Worm (Caenorhabditis elegans) whole organism, early embryonic: ENCODE data around the gene cyp-34A1.
"Not testable (repeated sequence)": the region's sequence is repeated elsewhere in the genome, so short reads cannot be mapped to it uniquely, and the experiment has no call there.

Source experiments
- B0310.2 ChIP-seq: sonication (generic microtip); optimal IDR thresholded peaks from 2 replicates; lab custom pipeline; 2016; ENCODE audit warnings: mild to moderate bottlenecking, missing genetic modification characterization, missing compliant biosample characterization
- F13C5.2 ChIP-seq: sonication (generic microtip); optimal IDR thresholded peaks from 2 replicates; lab custom pipeline; 2017; ENCODE audit warnings: mild to moderate bottlenecking, missing genetic modification characterization, inconsistent platforms, missing compliant biosample characterization
- aly-1 ChIP-seq: sonication (generic microtip); optimal IDR thresholded peaks from 2 replicates; lab custom pipeline; 2016; ENCODE audit warnings: missing genetic modification characterization, missing compliant biosample characterization
- ama-1 ChIP-seq: fragments of 150-350 bp; optimal IDR thresholded peaks from 2 replicates; lab custom pipeline; 2014
- ceh-13 ChIP-seq: fragments of 200-800 bp; sonication (Bioruptor generic); optimal IDR thresholded peaks from 2 replicates; lab custom pipeline; 2018; ENCODE audit warnings: mild to moderate bottlenecking, missing genetic modification characterization, missing compliant biosample characterization
- ceh-36 ChIP-seq: sonication (generic microtip); optimal IDR thresholded peaks from 2 replicates; lab custom pipeline; 2016; ENCODE audit warnings: missing genetic modification characterization, inconsistent platforms, missing compliant biosample characterization
- ets-7 ChIP-seq: sonication (generic microtip); optimal IDR thresholded peaks from 2 replicates; lab custom pipeline; 2016; ENCODE audit warnings: missing genotype, missing genetic modification characterization, missing compliant biosample characterization
- flt-1 ChIP-seq: fragments of 200-800 bp; sonication (Bioruptor generic); IDR thresholded peaks from 2 replicates; pipeline ENCODE4 v1.3.6; 2022; ENCODE audit warnings: missing genetic modification characterization, missing compliant biosample characterization
- hmbx-1 ChIP-seq: sonication (generic microtip); optimal IDR thresholded peaks from 2 replicates; lab custom pipeline; 2016; ENCODE audit warnings: mild to moderate bottlenecking, missing genetic modification characterization, missing compliant biosample characterization
- hmg-4 ChIP-seq: fragments of 200-800 bp; sonication (Bioruptor generic); optimal IDR thresholded peaks from 2 replicates; lab custom pipeline; 2018; ENCODE audit warnings: mild to moderate bottlenecking, missing genetic modification characterization, missing compliant biosample characterization
- hnd-1 ChIP-seq: sonication (generic microtip); optimal IDR thresholded peaks from 2 replicates; lab custom pipeline; 2016; ENCODE audit warnings: missing genetic modification characterization, missing compliant biosample characterization
- pes-1 ChIP-seq: fragments of 200-800 bp; sonication (Bioruptor generic); IDR thresholded peaks from 2 replicates; pipeline ENCODE4 v1.3.6; 2022; ENCODE audit warnings: missing genetic modification reagents, missing genetic modification characterization, missing compliant biosample characterization
- scrt-1 ChIP-seq: fragments of 200-800 bp; sonication (Bioruptor generic); IDR thresholded peaks from 2 replicates; pipeline ENCODE4 v1.3.6; 2022; ENCODE audit warnings: missing genetic modification characterization, missing compliant biosample characterization
- sea-1 ChIP-seq: fragments of 200-800 bp; sonication (Bioruptor generic); conservative IDR thresholded peaks from 2 replicates; pipeline ENCODE4 v1.3.6; 2022; ENCODE audit warnings: missing genetic modification characterization, missing compliant biosample characterization
- tbx-11 ChIP-seq: fragments of 200-800 bp; sonication (Bioruptor generic); IDR thresholded peaks from 2 replicates; pipeline ENCODE4 v1.3.6; 2022; ENCODE audit warnings: missing genetic modification characterization, missing compliant biosample characterization
- tbx-37 ChIP-seq: fragments of 200-800 bp; sonication (Bioruptor generic); conservative IDR thresholded peaks from 2 replicates; pipeline ENCODE4 v1.3.6; 2022; ENCODE audit warnings: missing genetic modification reagents, missing genetic modification characterization, missing compliant biosample characterization
- tra-4 ChIP-seq: sonication (generic microtip); optimal IDR thresholded peaks from 2 replicates; lab custom pipeline; 2017; ENCODE audit warnings: missing genetic modification characterization, missing compliant biosample characterization

cyp-34A1 gene

DNA sequence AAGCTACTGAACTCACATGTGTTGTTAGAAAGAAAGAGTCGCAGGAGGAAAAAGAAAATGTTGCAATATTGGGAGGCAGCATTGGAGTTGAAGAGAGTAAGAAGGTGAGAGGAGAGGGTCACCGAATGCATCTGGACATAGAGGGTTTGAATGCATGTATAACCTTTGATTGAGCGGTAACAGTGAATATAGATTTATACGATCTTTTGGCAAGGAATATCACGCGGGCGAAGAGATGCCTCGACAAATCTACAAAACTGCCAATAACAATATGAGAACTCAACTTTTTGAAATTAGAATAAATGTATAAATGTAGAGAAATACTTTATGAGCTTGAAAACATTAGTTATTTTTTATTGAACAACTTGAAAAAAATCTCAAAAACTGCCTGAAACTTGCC, 25.4 kb downstream of the cyp-34A1 start, which contains the start of gene M01B2.10:
Gene M01B2.10, minus strand, starts transcription at position 101 of the 400 bp plus-strand sequence.
- not testable (repeated sequence) for TF ChIP-seq hmg-4; tbx-11 (GFP tag; lab: Robert Waterston, UW); pes-1 (GFP tag; lab: Robert Waterston, UW)

DNA sequence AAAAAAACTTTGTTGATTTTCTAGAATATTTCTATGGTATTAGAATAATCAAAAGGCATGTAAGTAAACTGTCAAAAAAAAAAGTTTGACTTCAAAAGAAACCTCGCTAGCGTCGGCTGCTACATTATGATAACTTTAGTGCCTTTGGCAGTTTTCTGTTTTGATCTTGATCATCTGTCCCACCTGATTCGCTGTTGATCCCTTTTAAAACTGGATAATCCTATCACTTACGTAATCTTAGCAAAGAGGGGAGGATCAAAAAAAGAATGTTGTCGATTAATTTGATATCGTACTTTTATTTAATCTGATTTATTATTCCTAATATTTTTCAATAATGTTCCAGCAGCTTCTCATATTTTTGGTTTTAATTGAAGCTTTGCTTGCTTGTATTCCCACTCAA, 27.9 kb downstream of the cyp-34A1 start, which contains the start of gene M01B2.8:
Gene M01B2.8, plus strand, starts transcription at position 301 of the 400 bp plus-strand sequence.
- TF ChIP-seq tbx-11 (GFP tag; lab: Robert Waterston, UW) (no peak), tra-4 (tag; lab: Kevin White, UChicago) (no peak), ama-1 (lab: Kevin White, UChicago) (no peak), sea-1 (GFP tag; lab: Robert Waterston, UW) (no peak), flt-1 (GFP tag; lab: Robert Waterston, UW) (no peak), scrt-1 (GFP tag; lab: Robert Waterston, UW) (no peak), ceh-13 (GFP tag; lab: Kevin White, UChicago) (no peak), hnd-1 (no peak), ets-7 (no peak), aly-1 (tag; lab: Kevin White, UChicago) (no peak), ceh-36 (no peak)

DNA sequence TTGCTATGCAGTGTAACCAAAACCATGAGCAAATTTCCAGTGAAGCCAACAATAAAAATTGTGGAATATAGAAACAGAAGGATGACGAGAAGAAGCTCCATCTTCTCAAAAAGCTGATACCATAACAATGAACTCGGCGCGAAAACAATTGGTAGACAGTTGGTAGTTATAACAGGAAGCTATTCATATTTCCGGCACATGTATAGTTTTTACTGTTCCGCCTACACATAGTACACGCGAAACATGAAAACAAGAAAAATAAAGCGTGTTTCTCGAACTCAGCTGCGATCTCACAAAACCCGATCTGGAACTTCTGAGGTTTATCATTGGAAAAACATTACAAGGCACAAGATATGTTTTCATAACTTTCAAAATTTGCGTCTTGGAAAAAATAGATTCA, 28.7 kb downstream of the cyp-34A1 start, which contains the start of gene srsx-37:
Gene srsx-37, minus strand, starts transcription at position 101 of the 400 bp plus-strand sequence.
- no peak for TF ChIP-seq hnd-1

DNA sequence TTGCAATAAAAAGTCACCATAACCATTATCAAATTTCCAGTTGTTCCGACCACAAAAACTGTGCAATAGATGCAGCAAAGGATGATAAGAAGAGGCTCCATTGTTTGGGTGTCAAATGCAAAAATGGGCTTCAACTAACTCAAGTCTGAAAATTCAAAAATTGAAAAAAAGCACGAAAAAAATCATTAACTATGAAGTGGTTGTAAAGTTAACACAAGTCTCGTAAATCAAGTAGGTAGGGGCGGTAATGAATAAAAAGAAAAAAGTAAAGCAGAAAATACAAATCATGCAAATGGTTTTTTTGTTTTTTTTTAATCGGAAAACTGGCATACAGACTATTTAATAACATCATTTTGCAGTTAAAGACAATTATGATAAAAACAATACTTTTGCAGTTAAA, 31.1 kb downstream of the cyp-34A1 start, which contains the start of gene srsx-39:
Gene srsx-39, minus strand, starts transcription at position 101 of the 400 bp plus-strand sequence.
- not testable (repeated sequence) for TF ChIP-seq hnd-1; ceh-36; ceh-13 (GFP tag; lab: Kevin White, UChicago)

DNA sequence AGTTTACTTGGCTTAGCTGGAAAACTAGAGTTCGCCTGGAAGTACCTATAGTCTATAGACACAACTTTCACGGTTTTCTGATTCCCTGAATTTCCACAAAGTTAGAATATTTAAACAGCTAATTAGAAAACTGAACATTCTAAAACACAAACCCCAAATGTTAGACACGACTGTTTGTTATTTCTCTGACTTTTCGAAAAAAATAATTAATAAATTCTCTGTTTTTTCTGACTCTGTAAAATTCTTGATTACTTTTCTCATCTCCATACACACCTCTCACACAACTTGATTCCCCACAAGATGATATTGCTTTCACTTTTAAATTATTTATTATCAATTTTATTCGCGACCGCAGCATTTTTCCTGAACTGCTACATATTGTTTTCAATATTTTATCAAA, 34.2 kb downstream of the cyp-34A1 start, which contains the start of gene srbc-75:
Gene srbc-75, plus strand, starts transcription at position 301 of the 400 bp plus-strand sequence.
- TF ChIP-seq scrt-1 (GFP tag; lab: Robert Waterston, UW) (no peak), ets-7 (no peak), tbx-11 (GFP tag; lab: Robert Waterston, UW) (no peak), hmbx-1 (no peak), F13C5.2 (no peak), tbx-37 (GFP tag; lab: Robert Waterston, UW) (no peak), tra-4 (tag; lab: Kevin White, UChicago) (no peak)

DNA sequence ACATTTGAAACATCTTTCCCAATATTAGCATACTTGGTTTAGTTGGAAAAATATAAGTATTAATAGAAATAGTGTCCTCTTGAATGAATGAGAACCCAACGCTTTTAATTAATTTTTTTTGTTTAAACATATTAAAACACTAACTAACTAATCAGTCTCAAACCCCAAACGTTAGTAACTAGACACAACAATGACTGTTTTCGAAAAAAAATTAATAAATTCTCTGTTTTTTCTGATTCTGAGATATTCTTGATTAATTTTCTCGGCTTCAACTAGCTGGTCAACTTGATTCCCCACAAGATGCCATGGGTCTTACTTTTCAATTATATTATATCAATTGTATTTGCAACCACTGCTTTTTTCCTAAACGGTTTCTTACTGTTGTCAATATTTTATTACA, 35.7 kb downstream of the cyp-34A1 start, which contains the start of gene srbc-76:
Gene srbc-76, plus strand, starts transcription at position 301 of the 400 bp plus-strand sequence.
- no peak for TF ChIP-seq tbx-11 (GFP tag; lab: Robert Waterston, UW)
- no peak for TF ChIP-seq tra-4 (tag; lab: Kevin White, UChicago)
- TF ChIP-seq hmg-4 = no peak
- no peak for TF ChIP-seq F13C5.2
- no peak for TF ChIP-seq tbx-37 (GFP tag; lab: Robert Waterston, UW)
- no peak for TF ChIP-seq ceh-13 (GFP tag; lab: Kevin White, UChicago)
- no peak for TF ChIP-seq ama-1 (lab: Kevin White, UChicago)
- no peak for TF ChIP-seq hnd-1

DNA sequence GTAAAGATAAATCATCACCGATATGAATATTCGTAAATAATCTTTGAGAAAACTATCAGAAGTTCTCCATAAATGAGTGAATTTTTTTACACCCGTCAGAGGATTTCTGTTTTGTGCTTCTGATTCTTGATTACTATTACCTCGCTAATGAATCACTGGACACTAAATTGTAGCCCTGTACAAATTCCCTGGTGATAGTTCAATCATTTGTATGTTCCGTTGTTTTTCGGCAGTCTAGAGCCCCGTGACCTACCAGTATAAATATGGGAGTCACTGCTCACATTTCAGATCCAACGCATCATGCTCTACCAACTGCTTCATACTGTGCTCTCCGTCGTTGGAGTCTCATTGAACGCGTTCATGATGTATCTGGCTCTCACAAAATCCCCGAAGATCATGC, 37.5 kb downstream of the cyp-34A1 start, which contains the start of gene srd-28:
Gene srd-28, plus strand, starts transcription at position 301 of the 400 bp plus-strand sequence.
- not testable (repeated sequence) for TF ChIP-seq F13C5.2; flt-1 (GFP tag; lab: Robert Waterston, UW); tbx-11 (GFP tag; lab: Robert Waterston, UW)

DNA sequence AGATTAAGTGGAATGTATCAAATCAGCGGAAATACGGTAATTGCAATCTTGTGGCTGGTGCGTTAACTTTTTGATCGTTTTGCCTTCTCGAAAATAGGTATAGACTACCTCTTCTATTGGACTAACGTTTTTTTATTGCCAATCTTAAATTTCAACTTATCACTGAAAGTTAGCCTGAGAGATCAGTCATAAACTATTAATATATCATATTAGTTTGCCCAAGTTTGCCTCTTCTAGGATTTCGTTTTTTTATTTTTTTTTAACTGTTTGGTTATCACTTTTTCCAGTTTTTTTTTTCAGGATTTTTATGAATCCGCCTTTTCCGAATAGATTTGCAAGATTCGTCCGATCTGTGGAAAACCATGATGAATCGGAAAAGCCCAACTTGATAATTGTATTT, 43.3 kb downstream of the cyp-34A1 start, which contains the start of gene kin-30:
Gene kin-30, plus strand, starts transcription at position 301 of the 400 bp plus-strand sequence.
- TF ChIP-seq scrt-1 (GFP tag; lab: Robert Waterston, UW) = no peak
- no peak for TF ChIP-seq hmbx-1
- no peak for TF ChIP-seq tbx-37 (GFP tag; lab: Robert Waterston, UW)

DNA sequence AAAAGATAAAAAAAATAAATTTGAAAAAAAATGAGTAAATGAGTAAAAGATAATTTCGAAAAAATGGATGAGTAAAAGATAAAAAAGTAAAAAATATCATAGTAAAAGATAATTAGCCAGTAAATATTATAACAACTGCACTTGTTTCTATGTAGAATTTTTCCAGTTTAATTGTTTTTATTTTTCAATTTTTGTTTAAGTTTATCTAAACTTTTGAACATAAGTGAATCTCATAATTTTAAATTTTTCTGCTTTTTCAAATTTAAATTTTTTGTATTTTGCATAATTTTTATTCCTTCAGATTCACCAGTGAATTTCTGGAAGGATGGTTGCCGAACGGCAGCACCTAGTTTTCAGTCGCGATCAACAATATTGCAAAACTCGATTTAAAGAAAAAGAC, 46.5 kb downstream of the cyp-34A1 start, which contains the start of gene chil-12:
Gene chil-12, plus strand, starts transcription at position 301 of the 400 bp plus-strand sequence.
- no peak for TF ChIP-seq tra-4 (tag; lab: Kevin White, UChicago)
- TF ChIP-seq ceh-36 = no peak
- TF ChIP-seq hnd-1 = no peak
- TF ChIP-seq aly-1 (tag; lab: Kevin White, UChicago) = no peak
- no peak for TF ChIP-seq F13C5.2
- TF ChIP-seq ama-1 (lab: Kevin White, UChicago) = no peak
- no peak for TF ChIP-seq scrt-1 (GFP tag; lab: Robert Waterston, UW)
- TF ChIP-seq hmg-4 = no peak
- TF ChIP-seq ets-7 = no peak
- no peak for TF ChIP-seq sea-1 (GFP tag; lab: Robert Waterston, UW)
- TF ChIP-seq B0310.2 (tag; lab: Kevin White, UChicago) = no peak
- no peak for TF ChIP-seq hmbx-1
- no peak for TF ChIP-seq flt-1 (GFP tag; lab: Robert Waterston, UW)
- TF ChIP-seq tbx-37 (GFP tag; lab: Robert Waterston, UW) = no peak
- no peak for TF ChIP-seq pes-1 (GFP tag; lab: Robert Waterston, UW)
- TF ChIP-seq ceh-13 (GFP tag; lab: Kevin White, UChicago) = no peak
- TF ChIP-seq tbx-11 (GFP tag; lab: Robert Waterston, UW) = no peak
